Fruit fly (Drosophila melanogaster) whole organism, prepupa: ENCODE measurements around the gene CG42450.

Source experiments
- Blimp-1 ChIP-seq: fragments of 200-800 bp; sonication (Bioruptor generic); optimal IDR thresholded peaks from 3 replicates; lab custom pipeline; 2017; ENCODE audit warnings: missing biosample characterization, missing genetic modification characterization, mild to moderate bottlenecking, moderate library complexity, missing genetic modification reagents
- CG10631 ChIP-seq: fragments of 200-800 bp; sonication (Bioruptor generic); optimal IDR thresholded peaks from 2 replicates; lab custom pipeline; 2016; ENCODE audit warnings: missing biosample characterization, missing genetic modification characterization
- CG10669 ChIP-seq: fragments of 200-800 bp; sonication (Bioruptor generic); optimal IDR thresholded peaks from 3 replicates; lab custom pipeline; 2018; ENCODE audit warnings: missing biosample characterization, mild to moderate bottlenecking, missing genetic modification characterization, moderate library complexity
- CG11762 ChIP-seq: fragments of 200-800 bp; sonication (Bioruptor generic); optimal IDR thresholded peaks from 3 replicates; lab custom pipeline; 2016; ENCODE audit warnings: missing biosample characterization, missing genetic modification characterization; ENCODE audit not compliant: insufficient read depth
- CG15336 ChIP-seq: fragments of 200-800 bp; sonication (Bioruptor generic); IDR thresholded peaks from 2 replicates; pipeline ENCODE4 v1.3.6; 2022; ENCODE audit warnings: missing biosample characterization, missing genetic modification characterization
- CG16779 ChIP-seq: fragments of 200-800 bp; sonication (Bioruptor generic); optimal IDR thresholded peaks from 3 replicates; lab custom pipeline; 2017; ENCODE audit warnings: missing biosample characterization, mild to moderate bottlenecking, missing genetic modification characterization
- CG3032 ChIP-seq: fragments of 200-800 bp; optimal IDR thresholded peaks from 2 replicates; lab custom pipeline; 2019; ENCODE audit warnings: missing biosample characterization, mild to moderate bottlenecking, missing genetic modification characterization, moderate library complexity
- CG31627 ChIP-seq: fragments of 200-800 bp; sonication (Bioruptor generic); optimal IDR thresholded peaks from 3 replicates; lab custom pipeline; 2016; ENCODE audit warnings: missing biosample characterization, missing genetic modification characterization
- CG3919 ChIP-seq: fragments of 200-800 bp; sonication (Bioruptor generic); optimal IDR thresholded peaks from 3 replicates; lab custom pipeline; 2016; ENCODE audit warnings: missing biosample characterization, missing genetic modification characterization
- CG6163 ChIP-seq: fragments of 200-800 bp; sonication (Bioruptor generic); IDR thresholded peaks from 3 replicates; pipeline ENCODE4 v1.3.6; 2022; ENCODE audit warnings: missing biosample characterization, missing genetic modification characterization
- CG6792 ChIP-seq: fragments of 200-800 bp; sonication (Bioruptor generic); optimal IDR thresholded peaks from 3 replicates; lab custom pipeline; 2016; ENCODE audit warnings: missing biosample characterization, missing genetic modification characterization
- CG6808 ChIP-seq: fragments of 200-800 bp; sonication (Bioruptor generic); optimal IDR thresholded peaks from 3 replicates; lab custom pipeline; 2017; ENCODE audit warnings: missing biosample characterization, missing genetic modification characterization, mild to moderate bottlenecking, moderate library complexity, missing genetic modification reagents
- CG6854 ChIP-seq: fragments of 200-800 bp; sonication (Bioruptor generic); optimal IDR thresholded peaks from 2 replicates; lab custom pipeline; 2017; ENCODE audit warnings: missing biosample characterization, mild to moderate bottlenecking, missing genetic modification characterization
- CG8119 ChIP-seq: fragments of 200-800 bp; sonication (Bioruptor generic); IDR thresholded peaks from 3 replicates; pipeline ENCODE4 v1.3.6; 2022; ENCODE audit warnings: missing biosample characterization, missing genetic modification characterization
- CG8319 ChIP-seq: fragments of 200-800 bp; sonication (Bioruptor generic); optimal IDR thresholded peaks from 3 replicates; lab custom pipeline; 2016; ENCODE audit warnings: missing biosample characterization, missing genetic modification characterization
- CG8632 ChIP-seq: fragments of 200-800 bp; sonication (Bioruptor generic); optimal IDR thresholded peaks from 3 replicates; lab custom pipeline; 2016; ENCODE audit warnings: missing biosample characterization, missing genetic modification characterization
- CG9139 ChIP-seq: fragments of 200-800 bp; sonication (Bioruptor generic); optimal IDR thresholded peaks from 3 replicates; lab custom pipeline; 2017; ENCODE audit warnings: missing biosample characterization, mild to moderate bottlenecking, missing genetic modification characterization
- Eip78C ChIP-seq: fragments of 200-800 bp; sonication (Bioruptor generic); peaks from one replicate; lab custom pipeline; 2016; ENCODE audit warnings: missing biosample characterization, missing genetic modification characterization
- Ets21C ChIP-seq: fragments of 200-800 bp; sonication (Bioruptor generic); optimal IDR thresholded peaks from 3 replicates; lab custom pipeline; 2016; ENCODE audit warnings: missing biosample characterization, missing genetic modification characterization
- Hr38 ChIP-seq: sonication (Bioruptor generic); optimal IDR thresholded peaks from 2 replicates; lab custom pipeline; 2016; ENCODE audit warnings: missing biosample characterization, missing genetic modification characterization
- Lpt ChIP-seq: fragments of 200-800 bp; sonication (Bioruptor generic); optimal IDR thresholded peaks from 3 replicates; lab custom pipeline; 2016; ENCODE audit warnings: missing biosample characterization, missing genetic modification characterization
- Met ChIP-seq: fragments of 200-800 bp; sonication (Bioruptor generic); optimal IDR thresholded peaks from 3 replicates; lab custom pipeline; 2016; ENCODE audit warnings: missing biosample characterization, missing genetic modification characterization
- OdsH ChIP-seq: fragments of 200-800 bp; sonication (Bioruptor generic); optimal IDR thresholded peaks from 3 replicates; lab custom pipeline; 2016; ENCODE audit warnings: missing biosample characterization, missing genetic modification characterization
- Smox ChIP-seq: fragments of 200-800 bp; sonication (Bioruptor generic); optimal IDR thresholded peaks from 3 replicates; lab custom pipeline; 2016; ENCODE audit warnings: missing biosample characterization, missing genetic modification characterization
- Sox102F ChIP-seq: fragments of 200-800 bp; sonication (Bioruptor generic); optimal IDR thresholded peaks from 2 replicates; lab custom pipeline; 2016; ENCODE audit warnings: missing biosample characterization, mild to moderate bottlenecking, missing genetic modification characterization
- Sox15 ChIP-seq: fragments of 200-800 bp; sonication (Bioruptor generic); optimal IDR thresholded peaks from 3 replicates; lab custom pipeline; 2016; ENCODE audit warnings: missing biosample characterization, missing genetic modification characterization
- acj6 ChIP-seq: fragments of 200-800 bp; sonication (Bioruptor generic); optimal IDR thresholded peaks from 3 replicates; lab custom pipeline; 2016; ENCODE audit warnings: missing biosample characterization, missing genetic modification characterization
- dsx ChIP-seq: fragments of 200-800 bp; optimal IDR thresholded peaks from 3 replicates; lab custom pipeline; 2019; ENCODE audit warnings: missing biosample characterization, mild to moderate bottlenecking, missing genetic modification characterization, moderate library complexity; ENCODE audit not compliant: poor library complexity, severe bottlenecking
- fkh ChIP-seq: fragments of 200-800 bp; sonication (Bioruptor generic); optimal IDR thresholded peaks from 3 replicates; lab custom pipeline; 2017; ENCODE audit warnings: missing biosample characterization, mild to moderate bottlenecking, missing genetic modification characterization, moderate library complexity
- lz ChIP-seq: fragments of 200-800 bp; sonication (Bioruptor generic); optimal IDR thresholded peaks from 3 replicates; lab custom pipeline; 2016; ENCODE audit warnings: missing biosample characterization, missing genetic modification characterization
- salr ChIP-seq, 2 experiments: fragments of 200-800 bp; sonication (Bioruptor generic); optimal IDR thresholded peaks; 3 replicates each; lab custom pipeline; 2016 to 2018; ENCODE audit warnings: missing biosample characterization in 2 of 2, missing genetic modification characterization in 2 of 2, mild to moderate bottlenecking in 1 of 2
- ss ChIP-seq, 2 experiments: fragments of 200-800 bp; sonication (Bioruptor generic); optimal IDR thresholded peaks; 2 replicates in 1 of 2; 3 replicates in 1 of 2; lab custom pipeline; 2017 to 2018; ENCODE audit warnings: mild to moderate bottlenecking in 2 of 2, missing biosample characterization in 2 of 2, missing genetic modification characterization in 2 of 2, moderate library complexity in 1 of 2
- vri ChIP-seq: fragments of 200-800 bp; sonication (Bioruptor generic); optimal IDR thresholded peaks from 3 replicates; lab custom pipeline; 2016; ENCODE audit warnings: missing biosample characterization, mild to moderate bottlenecking, missing genetic modification characterization

The CG42450 gene

DNA sequence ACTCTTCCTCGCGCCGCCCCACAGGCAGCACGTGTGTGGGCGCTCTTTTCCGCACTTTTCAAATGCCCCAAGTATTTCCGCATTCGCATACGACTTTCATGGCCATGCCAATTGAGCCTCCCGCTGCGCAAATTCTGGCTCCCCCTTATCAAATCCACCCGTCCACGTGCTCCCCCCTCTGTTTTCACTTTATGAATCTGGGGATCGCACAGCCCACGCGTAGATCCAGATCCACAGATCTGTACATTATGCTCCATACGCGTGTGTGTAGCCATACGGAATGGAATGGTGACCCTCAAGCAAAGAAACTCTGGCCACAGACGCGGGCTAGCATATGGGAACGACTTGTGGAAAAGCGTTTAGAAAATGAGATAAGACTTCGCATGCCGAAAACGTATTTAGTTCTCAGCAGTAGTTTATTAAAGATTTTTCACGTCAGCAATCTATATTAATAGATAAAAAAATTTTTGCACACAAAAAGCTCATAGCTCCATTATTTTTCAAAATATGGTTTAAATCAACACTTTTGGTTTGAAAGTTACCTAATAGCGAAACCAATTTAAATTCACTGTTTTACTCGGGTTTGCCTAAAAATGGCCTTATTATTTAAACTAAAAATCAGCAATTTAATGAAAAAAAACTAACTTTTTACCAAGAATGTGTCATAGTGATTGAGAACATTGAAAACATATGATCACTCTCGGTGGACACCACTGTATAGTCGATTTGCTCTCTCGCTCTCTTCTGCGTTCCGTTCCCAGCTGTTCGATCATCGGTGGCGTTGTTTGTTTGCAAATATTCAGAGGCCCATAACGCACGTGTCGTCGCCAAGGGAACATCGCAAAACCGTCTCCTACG, 23.5 kb upstream of the CG42450 start (continued):
- TF ChIP-seq Smox (GFP tag; lab: Kevin White, UChicago) (peak; percentile 54), Met (peak; percentile 76), CG3032 (peak; percentile 40), Hr38 (GFP tag; lab: Kevin White, UChicago) (no peak), CG16779 (tag; lab: Kevin White, UChicago) (peak; percentile 24), lz (peak; percentile 61), Ets21C (GFP tag; lab: Kevin White, UChicago) (peak; percentile 44), salr (GFP tag; optimal IDR thresholded peaks at IDR 0.05; lab: Kevin White, UChicago) (peak in 1 of 2 experiments; percentile 77), CG8119 (GFP tag; lab: Robert Waterston, UW) (peak; percentile 55; the same call in 2 of the 3 replicates), CG8632 (GFP tag; lab: Kevin White, UChicago) (peak; percentile 62), CG15336 (GFP tag; lab: Robert Waterston, UW) (peak; percentile 32; the same call in 1 of the 2 replicates), Blimp-1 (GFP tag; lab: Kevin White, UChicago) (no peak), CG9139 (GFP tag; lab: Kevin White, UChicago) (no peak), fkh (GFP tag; lab: Kevin White, UChicago) (peak; percentile 23), Lpt (peak; percentile 34), OdsH (GFP tag; lab: Kevin White, UChicago) (peak; percentile 70), CG11762 (GFP tag; lab: Kevin White, UChicago) (peak; percentile 8), CG6854 (GFP tag; lab: Kevin White, UChicago) (no peak), Sox102F (GFP tag; lab: Kevin White, UChicago) (peak; percentile 71), acj6 (GFP tag; lab: Kevin White, UChicago) (peak; percentile 60), CG6808 (GFP tag; lab: Kevin White, UChicago) (peak; percentile 42), CG6163 (GFP tag; lab: Robert Waterston, UW) (no peak; the same call in 2 of the 3 replicates), Eip78C (GFP tag; lab: Kevin White, UChicago) (peak; percentile 93), CG10669 (GFP tag; lab: Kevin White, UChicago) (peak; percentile 42), CG6792 (peak; percentile 59), CG31627 (peak; percentile 55)

- no peak for TF ChIP-seq CG10631 (GFP tag; lab: Kevin White, UChicago)
- no peak for TF ChIP-seq vri (GFP tag; lab: Kevin White, UChicago)
- no peak for TF ChIP-seq CG8319 (GFP tag; lab: Kevin White, UChicago)
- TF ChIP-seq CG3919 (GFP tag; lab: Kevin White, UChicago), result no peak
- TF ChIP-seq CG6792, result no peak
- no peak for TF ChIP-seq Met
- no peak for TF ChIP-seq Ets21C (GFP tag; lab: Kevin White, UChicago)
Measured at dm6 chrX:18791368-18791767, 21.7 kb upstream of the CG42450 start, which contains the start of gene Atg101. Gene Atg101 (plus strand): TSS chrX:18791668.

dm6 chrX:18797567-18797966, 15.5 kb upstream of the CG42450 start, which contains the start of gene bnb:
Gene bnb (minus strand): TSS chrX:18797687.
- TF ChIP-seq Eip78C (GFP tag; lab: Kevin White, UChicago) (peak; percentile 27), dsx (GFP tag; lab: Kevin White, UChicago) (no peak), ss (GFP tag; optimal IDR thresholded peaks at IDR 0.05; lab: Kevin White, UChicago) (peak in 1 of 2 experiments; percentile 14), Sox15 (GFP tag; lab: Kevin White, UChicago) (no peak), CG8632 (GFP tag; lab: Kevin White, UChicago) (no peak), CG9139 (GFP tag; lab: Kevin White, UChicago) (peak; percentile 3)
